Fruit fly (Drosophila melanogaster) S2 (cell line): ENCODE results near the gene I-2.
"Not testable (repeated sequence)": the region's sequence is repeated elsewhere in the genome, so short reads cannot be mapped to it uniquely, and the experiment has no call there.

Experiments used
- CG8478 ChIP-seq: fragments of >200 bp; optimal IDR thresholded peaks from 2 replicates; lab custom pipeline; 2018
- CTCF ChIP-seq, 2 experiments: fragments of >200 bp; optimal IDR thresholded peaks; 2 replicates each; lab custom pipeline; 2018

I-2 gene

DNA sequence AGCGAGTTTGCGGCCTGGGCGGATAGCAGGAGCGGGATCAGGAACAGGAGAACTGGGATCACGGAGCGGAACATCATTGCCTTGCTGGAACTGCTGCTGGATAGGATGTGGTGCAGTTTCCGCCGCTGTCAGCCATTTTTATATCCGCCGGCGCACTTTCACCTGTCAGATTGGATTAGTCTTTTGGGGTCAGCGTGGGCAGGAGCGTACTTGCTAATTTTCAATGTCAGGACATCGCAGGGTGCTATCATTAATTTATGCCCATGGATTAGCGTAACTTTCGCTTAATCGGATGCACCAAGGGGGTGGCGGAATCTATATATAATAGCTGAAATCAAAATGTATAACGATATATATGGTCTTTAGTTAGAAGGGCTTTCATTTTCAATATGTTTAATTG lies 12.8 kb downstream of the I-2 start, which contains the start of gene Ilp5:
TSS of gene Ilp5 (minus strand) at position 101 of the 400 bp plus-strand sequence.
- TF ChIP-seq CG8478 (no peak), CTCF (optimal IDR thresholded peaks at IDR 0.05; lab: Kevin White, UChicago) (no peak)

DNA sequence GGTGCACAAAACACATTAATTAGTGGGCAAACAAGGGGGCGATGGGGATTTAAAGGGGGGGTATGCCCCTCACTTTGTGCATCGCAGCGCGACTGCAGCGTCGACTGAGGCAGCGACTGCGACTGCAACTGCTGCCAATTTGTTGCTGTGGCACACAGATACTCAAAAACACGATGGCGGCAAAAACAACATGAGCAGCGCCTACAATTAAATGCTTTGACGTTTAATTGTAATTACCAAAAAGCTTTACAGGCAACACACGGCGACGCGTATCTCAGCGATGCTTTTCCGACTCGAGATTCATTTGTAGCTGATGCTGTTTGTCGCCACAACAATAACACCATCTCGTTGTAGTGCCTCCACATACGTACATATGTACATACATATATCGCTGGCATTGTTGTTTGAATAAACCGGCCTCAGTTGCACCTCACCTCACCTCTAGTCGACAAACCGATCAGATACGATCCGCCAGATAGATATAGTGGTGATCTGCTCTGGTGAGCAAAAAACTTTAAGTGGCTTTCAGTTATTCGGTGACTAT lies 15.4 kb downstream of the I-2 start:
- TF ChIP-seq CG8478 (no peak), CTCF (optimal IDR thresholded peaks at IDR 0.05; lab: Kevin White, UChicago) (no peak)

DNA sequence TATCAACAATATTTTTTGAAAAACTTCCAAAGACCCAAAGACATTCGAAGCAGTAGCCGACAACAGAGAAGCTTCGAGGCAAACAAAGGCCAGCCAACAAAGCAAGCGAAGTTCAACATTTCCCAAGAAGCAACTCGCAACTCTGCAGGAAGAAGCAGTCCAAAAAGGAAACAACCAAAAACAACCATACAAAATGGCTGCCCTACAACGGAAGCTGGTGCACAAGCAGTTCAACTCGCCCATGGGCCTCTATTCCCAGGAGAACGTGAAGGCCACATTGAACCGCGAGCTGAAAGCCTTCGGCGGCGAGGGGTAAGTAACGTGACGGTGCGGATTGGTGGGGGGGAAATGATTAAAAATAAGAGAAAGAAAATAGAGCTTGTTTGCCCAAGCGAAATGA lies 16.4 kb downstream of the I-2 start:
- TF ChIP-seq CTCF (optimal IDR thresholded peaks at IDR 0.05; lab: Kevin White, UChicago) (no peak), CG8478 (no peak)

DNA sequence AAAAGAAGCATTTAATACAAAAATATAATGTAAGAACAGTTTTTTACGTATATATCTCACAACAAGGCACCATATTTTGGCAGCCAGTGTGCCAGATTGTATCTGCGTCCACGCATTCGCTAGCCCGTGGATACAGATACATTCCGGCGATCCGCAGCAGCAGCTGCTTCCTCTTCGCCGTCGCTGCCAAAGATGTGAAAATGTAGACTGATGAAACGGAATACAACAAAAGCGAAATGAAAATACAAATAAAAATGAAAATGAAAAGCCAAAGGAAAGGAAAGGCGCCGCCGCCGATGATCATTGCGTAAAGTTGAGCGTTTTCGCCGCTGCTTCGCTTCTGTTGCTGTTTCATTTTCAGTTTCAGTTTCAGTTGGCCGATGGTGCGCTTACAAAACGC lies 20.9 kb downstream of the I-2 start:
- TF ChIP-seq CTCF (optimal IDR thresholded peaks at IDR 0.05; lab: Kevin White, UChicago) (no peak), CG8478 (no peak)

DNA sequence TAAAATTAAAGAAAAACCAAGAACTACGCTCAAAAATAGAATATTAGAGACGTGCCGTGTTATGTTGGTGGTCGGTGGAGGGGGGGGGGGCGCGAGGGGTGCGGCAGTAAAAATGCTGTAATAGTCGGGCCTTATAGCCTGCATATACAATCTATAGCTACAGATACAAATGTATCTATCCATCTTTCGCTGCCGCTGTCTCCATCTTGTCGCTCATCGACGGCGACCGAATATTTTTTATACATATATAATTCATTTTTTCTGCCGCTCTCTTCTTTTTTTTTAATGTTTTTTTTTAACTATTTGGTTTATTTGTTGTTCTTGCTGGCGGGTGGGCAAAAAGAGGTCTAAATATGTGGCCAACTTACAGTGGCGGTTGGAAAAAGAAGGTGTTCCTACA lies 22.0 kb downstream of the I-2 start:
- TF ChIP-seq CG8478 (no peak), CTCF (optimal IDR thresholded peaks at IDR 0.05; lab: Kevin White, UChicago) (no peak)

DNA sequence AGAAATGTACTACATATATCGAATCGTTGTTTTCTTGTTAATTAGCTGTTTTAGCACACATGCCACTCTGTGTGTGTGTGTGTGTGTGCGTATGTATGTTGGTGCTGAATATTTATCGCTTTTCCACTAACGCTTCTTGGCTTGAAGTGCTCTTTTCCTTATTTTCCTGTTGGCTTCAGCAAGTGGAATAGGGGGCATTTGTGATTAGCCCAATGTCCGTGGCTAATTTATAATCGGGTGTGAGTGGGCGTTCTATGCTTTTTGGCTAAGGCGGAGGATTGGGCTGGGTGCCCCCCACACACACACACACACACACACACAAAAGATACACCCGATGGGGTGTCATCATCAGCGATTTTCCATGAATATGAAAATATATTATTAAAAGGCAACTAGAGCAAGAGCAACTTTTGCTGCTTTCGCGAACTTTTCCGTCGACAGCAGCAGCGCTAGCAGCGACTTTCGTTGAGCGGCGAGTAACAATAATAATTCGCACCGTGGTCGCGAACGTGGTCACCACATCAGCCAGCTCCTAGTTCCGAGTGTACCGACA lies 23.2 kb downstream of the I-2 start, which contains the start of gene CG43897:
TSS of gene CG43897 (plus strand) at position 503 of the 553 bp plus-strand sequence.
- TF ChIP-seq CTCF (optimal IDR thresholded peaks at IDR 0.05; lab: Kevin White, UChicago) (no peak), CG8478 (no peak)

DNA sequence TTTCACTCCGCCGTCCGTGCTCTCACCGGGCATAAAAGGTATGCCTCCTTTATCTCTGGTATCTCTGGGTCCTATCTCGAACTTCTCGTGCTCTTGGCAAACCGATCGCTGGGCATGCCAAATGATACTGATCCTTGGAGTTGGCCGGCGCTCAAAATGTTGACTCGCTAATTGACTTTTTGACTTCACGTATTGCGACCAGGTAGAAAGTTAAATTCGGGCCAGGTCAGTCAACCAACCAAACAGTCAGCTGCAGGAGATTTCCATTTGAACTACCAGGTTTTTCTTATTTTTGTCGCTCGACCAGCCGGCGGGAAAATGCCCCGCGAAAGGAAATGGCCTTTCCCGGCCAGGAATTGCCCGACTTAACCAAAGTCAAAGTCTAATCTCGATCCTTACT lies 32.5 kb downstream of the I-2 start, which contains the start of gene Ilp4:
TSS of gene Ilp4 (minus strand) at position 139 of the 400 bp plus-strand sequence.
- TF ChIP-seq CTCF (optimal IDR thresholded peaks at IDR 0.05; lab: Kevin White, UChicago) = no peak
- TF ChIP-seq CG8478 = no peak

DNA sequence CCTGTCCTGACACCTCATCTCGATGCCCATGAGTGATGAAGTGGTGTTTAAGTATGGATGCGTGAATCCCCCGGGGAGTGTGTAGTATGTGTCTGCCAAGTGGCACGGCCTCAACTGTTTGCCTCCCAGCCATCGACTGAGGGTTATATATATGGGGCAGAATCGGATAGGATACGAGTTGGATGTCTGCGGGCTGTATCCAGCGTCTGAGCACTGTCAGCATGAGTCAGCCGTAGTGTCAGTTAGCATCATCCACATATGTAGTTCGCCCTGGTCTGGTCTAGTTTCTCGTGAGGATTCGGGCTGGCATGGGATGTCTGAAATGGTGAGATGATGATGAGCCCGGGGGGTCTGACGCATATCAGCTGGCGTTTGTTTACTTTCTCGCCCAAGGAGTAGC lies 34.6 kb downstream of the I-2 start, which contains the start of gene Ilp3:
TSS of gene Ilp3 (minus strand) at position 101 of the 400 bp plus-strand sequence.
- TF ChIP-seq CG8478 (no peak), CTCF (optimal IDR thresholded peaks at IDR 0.05; lab: Kevin White, UChicago) (no peak)

DNA sequence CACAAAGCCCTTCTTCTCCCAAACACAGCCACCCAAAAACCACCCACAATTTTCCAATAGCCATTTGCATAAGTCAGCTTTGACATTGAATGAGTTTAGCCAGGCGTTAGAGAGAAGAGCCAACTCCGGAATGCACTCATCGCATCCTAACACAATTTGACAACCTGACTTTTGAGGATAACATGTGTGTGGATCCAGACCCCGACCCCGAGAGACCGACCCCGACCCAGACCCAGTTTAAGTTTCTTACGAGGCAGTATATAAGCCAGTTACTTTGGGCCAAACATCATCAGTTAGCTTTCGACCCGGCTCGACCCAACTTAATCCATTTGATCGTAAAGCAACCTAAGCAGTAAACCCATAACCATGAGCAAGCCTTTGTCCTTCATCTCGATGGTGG lies 37.2 kb downstream of the I-2 start, which contains the start of gene Ilp2:
TSS of gene Ilp2 (plus strand) at position 301 of the 400 bp plus-strand sequence.
- TF ChIP-seq CTCF (optimal IDR thresholded peaks at IDR 0.05; lab: Kevin White, UChicago) (no peak), CG8478 (no peak)

DNA sequence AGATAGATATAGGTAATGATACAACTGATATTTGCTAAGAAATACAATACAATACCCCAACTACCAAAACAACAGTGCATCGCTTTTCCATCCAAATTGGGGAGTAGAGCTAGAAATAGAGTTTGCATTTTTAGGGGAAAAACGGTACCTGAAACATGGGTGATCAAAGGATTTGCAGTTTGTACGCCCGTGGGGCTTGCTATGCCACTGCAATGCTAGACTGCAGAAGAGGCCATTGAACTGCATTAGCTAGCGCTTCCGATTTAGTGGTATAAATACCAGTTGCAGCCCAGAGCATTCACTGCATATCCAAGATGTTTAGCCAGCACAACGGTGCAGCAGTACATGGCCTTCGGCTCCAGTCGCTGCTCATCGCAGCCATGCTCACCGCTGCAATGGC lies 38.5 kb downstream of the I-2 start, which contains the start of gene Ilp1:
TSS of gene Ilp1 (plus strand) at position 301 of the 400 bp plus-strand sequence.
- not testable (repeated sequence) for TF ChIP-seq CG8478; CTCF (optimal IDR thresholded peaks at IDR 0.05; lab: Kevin White, UChicago)

DNA sequence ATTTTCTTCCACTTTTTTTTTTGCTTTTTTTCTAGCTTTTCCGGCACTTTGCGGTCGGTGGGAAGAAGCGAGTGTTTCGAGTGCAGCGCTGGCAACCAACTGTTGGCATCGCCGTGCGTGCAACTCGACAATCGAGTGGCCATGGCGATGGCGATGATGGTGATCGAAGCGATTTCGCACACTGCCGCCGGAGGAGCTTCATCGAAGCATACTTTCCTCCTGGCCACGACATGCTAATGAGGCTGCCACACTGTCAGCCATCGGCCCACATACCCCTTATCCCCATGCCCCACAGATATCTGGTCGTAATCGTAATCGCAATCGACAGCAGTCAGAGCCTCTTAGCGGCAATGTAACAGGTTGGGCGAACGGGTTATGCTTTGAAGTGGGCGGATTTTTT lies 39.0 kb downstream of the I-2 start, which contains the start of gene Zasp67:
TSS of gene Zasp67 (minus strand) at position 101 of the 400 bp plus-strand sequence.
- TF ChIP-seq CG8478 = no peak
- TF ChIP-seq CTCF (optimal IDR thresholded peaks at IDR 0.05; lab: Kevin White, UChicago) = no peak

DNA sequence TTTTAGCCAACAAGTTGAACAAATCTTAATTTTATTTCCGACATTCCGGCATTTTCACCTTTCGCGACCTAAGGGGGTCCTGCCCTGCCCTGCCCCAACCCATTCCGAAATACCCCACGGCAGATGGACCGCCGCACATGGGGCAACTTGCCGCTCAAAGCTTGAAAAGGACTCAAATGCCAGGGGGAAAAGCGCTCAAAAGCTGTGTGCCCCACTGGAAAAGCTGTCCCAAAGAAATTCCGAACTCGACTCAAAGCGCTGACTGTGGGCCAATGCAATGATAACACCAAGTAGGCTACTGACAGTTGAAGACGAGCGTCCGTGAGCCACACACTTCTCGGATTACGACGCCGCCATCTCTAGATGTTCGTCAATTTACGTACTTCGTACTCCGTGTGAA lies 49.9 kb downstream of the I-2 start, which contains the start of gene CG32052:
TSS of gene CG32052 (plus strand) at position 301 of the 400 bp plus-strand sequence.
- TF ChIP-seq CG8478 = no peak
- TF ChIP-seq CTCF (optimal IDR thresholded peaks at IDR 0.05; lab: Kevin White, UChicago) = no peak
